Worm (Caenorhabditis elegans) whole organism, early embryonic: ENCODE measurements around the gene rbm-17.

ENCODE experiments used
- ama-1 ChIP-seq: fragments of 150-350 bp; optimal IDR thresholded peaks from 2 replicates; lab custom pipeline; 2014
- ets-7 ChIP-seq: sonication (generic microtip); optimal IDR thresholded peaks from 2 replicates; lab custom pipeline; 2016; ENCODE audit warnings: missing genotype, missing genetic modification characterization, missing compliant biosample characterization
- hmbx-1 ChIP-seq: sonication (generic microtip); optimal IDR thresholded peaks from 2 replicates; lab custom pipeline; 2016; ENCODE audit warnings: mild to moderate bottlenecking, missing genetic modification characterization, missing compliant biosample characterization
- hnd-1 ChIP-seq: sonication (generic microtip); optimal IDR thresholded peaks from 2 replicates; lab custom pipeline; 2016; ENCODE audit warnings: missing genetic modification characterization, missing compliant biosample characterization
- pes-1 ChIP-seq: fragments of 200-800 bp; sonication (Bioruptor generic); IDR thresholded peaks from 2 replicates; pipeline ENCODE4 v1.3.6; 2022; ENCODE audit warnings: missing genetic modification reagents, missing genetic modification characterization, missing compliant biosample characterization
- sea-1 ChIP-seq: fragments of 200-800 bp; sonication (Bioruptor generic); conservative IDR thresholded peaks from 2 replicates; pipeline ENCODE4 v1.3.6; 2022; ENCODE audit warnings: missing genetic modification characterization, missing compliant biosample characterization
- tbx-37 ChIP-seq: fragments of 200-800 bp; sonication (Bioruptor generic); conservative IDR thresholded peaks from 2 replicates; pipeline ENCODE4 v1.3.6; 2022; ENCODE audit warnings: missing genetic modification reagents, missing genetic modification characterization, missing compliant biosample characterization
- tra-4 ChIP-seq: sonication (generic microtip); optimal IDR thresholded peaks from 2 replicates; lab custom pipeline; 2017; ENCODE audit warnings: missing genetic modification characterization, missing compliant biosample characterization

ce11 chrIV:11597079-11597478 is 41.0 kb upstream of the rbm-17 start:
- TF ChIP-seq sea-1 (GFP tag; lab: Robert Waterston, UW), result no peak
- no peak for TF ChIP-seq ama-1 (lab: Kevin White, UChicago)
- no peak for TF ChIP-seq hmbx-1
- no peak for TF ChIP-seq tbx-37
- TF ChIP-seq pes-1 (GFP tag; lab: Robert Waterston, UW), result no peak
- no peak for TF ChIP-seq ets-7 (tag; lab: Kevin White, UChicago)
- no peak for TF ChIP-seq hnd-1 (tag; lab: Kevin White, UChicago)
- TF ChIP-seq tra-4 (tag; lab: Kevin White, UChicago), result no peak
